Fruit fly (Drosophila melanogaster): ENCODE measurements around the gene rpr.
A peak's percentile ranks its signal among the peaks of the same experiment; 100 is the strongest.

Gene rpr

DNA sequence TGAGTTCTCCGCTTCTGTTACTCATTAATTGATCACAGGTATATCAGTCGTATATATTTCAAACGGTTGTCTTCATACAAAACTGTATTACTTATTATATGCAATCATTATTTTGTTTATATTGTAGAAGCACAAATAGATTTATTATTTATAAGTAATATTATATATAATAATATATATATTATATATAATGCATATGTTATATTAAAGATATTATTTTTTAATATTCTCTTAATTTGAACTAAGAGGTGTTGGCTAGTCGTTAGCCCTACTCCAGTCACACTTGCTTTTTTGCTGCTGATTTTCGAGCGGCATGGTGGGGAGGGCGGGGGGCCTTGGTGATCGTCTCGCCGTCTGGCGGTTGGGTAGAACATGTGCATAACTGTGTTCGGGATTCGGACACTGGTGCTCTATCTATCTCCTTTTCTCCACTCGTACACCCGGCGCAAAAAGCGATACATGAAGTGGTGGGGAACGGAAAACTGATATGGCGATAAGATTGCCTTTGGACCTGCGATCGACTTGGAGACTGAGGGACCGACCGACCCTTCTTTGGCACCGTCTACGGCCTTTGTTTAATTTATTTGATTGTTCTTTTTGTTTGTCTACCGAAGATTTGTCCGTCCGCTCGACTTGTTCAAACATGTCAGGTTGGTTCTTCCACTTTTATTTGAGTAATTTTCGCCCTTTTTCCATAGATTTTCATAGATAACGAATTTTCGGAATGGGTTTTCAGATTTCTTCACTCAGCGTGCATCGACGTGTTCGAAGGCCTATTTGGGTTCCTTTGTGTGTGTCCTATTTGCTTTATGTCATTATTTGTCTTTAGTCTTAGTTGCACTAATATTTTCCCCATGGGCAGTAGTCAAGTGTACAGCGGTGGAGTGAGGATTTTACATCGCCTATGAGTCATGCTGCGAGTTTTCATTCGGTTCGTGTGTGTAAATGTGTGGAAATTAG lies 4.7 kb upstream of the rpr start:
- TF ChIP-seq h (GFP tag; optimal IDR thresholded peaks at IDR 0.05) (no peak), ey (GFP tag; optimal IDR thresholded peaks at IDR 0.05) (peak; percentile 5), Hr83 (GFP tag; optimal IDR thresholded peaks at IDR 0.05; ENCODE audit: poor library complexity, severe bottlenecking) (no peak), dsf (GFP tag; optimal IDR thresholded peaks at IDR 0.05; ENCODE audit: borderline replicate concordance) (no peak), Jra (GFP tag; optimal IDR thresholded peaks at IDR 0.05) (no peak), usp (GFP tag; optimal IDR thresholded peaks at IDR 0.05) (no peak), fru (GFP tag; optimal IDR thresholded peaks at IDR 0.05) (peak; percentile 20), CG9705 (GFP tag; optimal IDR thresholded peaks at IDR 0.05) (no peak), CG32264 (GFP tag; optimal IDR thresholded peaks at IDR 0.05) (no peak), Abd-B (GFP tag; optimal IDR thresholded peaks at IDR 0.05) (no peak), HLH106 (tag; optimal IDR thresholded peaks at IDR 0.05) (peak; percentile 66), woc (GFP tag; optimal IDR thresholded peaks at IDR 0.05) (peak; percentile 25), Mio (GFP tag; optimal IDR thresholded peaks at IDR 0.05) (no peak), jim (GFP tag; optimal IDR thresholded peaks at IDR 0.05) (no peak), Dif (GFP tag; optimal IDR thresholded peaks at IDR 0.05; ENCODE audit: partially characterized antibody) (no peak), dl (GFP tag; optimal IDR thresholded peaks at IDR 0.05; ENCODE audit: insufficient read depth in 1 of 2, partially characterized antibody in 2 of 2) (no peak), N (GFP tag; optimal IDR thresholded peaks at IDR 0.05) (no peak), Sp1 (GFP tag; optimal IDR thresholded peaks at IDR 0.05) (peak; percentile 71), Hnf4 (GFP tag; optimal IDR thresholded peaks at IDR 0.05) (no peak), Hr78 (GFP tag; optimal IDR thresholded peaks at IDR 0.05) (no peak), pan (optimal IDR thresholded peaks at IDR 0.05) (peak; percentile 45), sage (GFP tag; optimal IDR thresholded peaks at IDR 0.05) (no peak), br (GFP tag; optimal IDR thresholded peaks at IDR 0.05) (no peak), sv (GFP tag; optimal IDR thresholded peaks at IDR 0.05) (no peak), CrebA (GFP tag; optimal IDR thresholded peaks at IDR 0.05; ENCODE audit: borderline replicate concordance) (no peak), rgr (GFP tag; optimal IDR thresholded peaks at IDR 0.05) (peak; percentile 37), Rel (GFP tag; optimal IDR thresholded peaks at IDR 0.05) (no peak), Rel (tag; optimal IDR thresholded peaks at IDR 0.05) (peak; percentile 16), brk (GFP tag; optimal IDR thresholded peaks at IDR 0.05) (no peak), foxo (GFP tag; optimal IDR thresholded peaks at IDR 0.05) (peak in 1 of 2 experiments; percentile 58), OdsH (GFP tag; optimal IDR thresholded peaks at IDR 0.05) (peak; percentile 50), dmrt93B (GFP tag; optimal IDR thresholded peaks at IDR 0.05) (peak; percentile 23), GATAd (GFP tag; optimal IDR thresholded peaks at IDR 0.05) (no peak), psq (GFP tag; optimal IDR thresholded peaks at IDR 0.05) (peak; percentile 74), lola (GFP tag; optimal IDR thresholded peaks at IDR 0.05) (no peak), Vsx2 (GFP tag; optimal IDR thresholded peaks at IDR 0.05; ENCODE audit: partially characterized antibody) (no peak), tai (GFP tag; optimal IDR thresholded peaks at IDR 0.05) (no peak), Dfd (GFP tag; optimal IDR thresholded peaks at IDR 0.05) (no peak), Myc (optimal IDR thresholded peaks at IDR 0.05) (no peak)

DNA sequence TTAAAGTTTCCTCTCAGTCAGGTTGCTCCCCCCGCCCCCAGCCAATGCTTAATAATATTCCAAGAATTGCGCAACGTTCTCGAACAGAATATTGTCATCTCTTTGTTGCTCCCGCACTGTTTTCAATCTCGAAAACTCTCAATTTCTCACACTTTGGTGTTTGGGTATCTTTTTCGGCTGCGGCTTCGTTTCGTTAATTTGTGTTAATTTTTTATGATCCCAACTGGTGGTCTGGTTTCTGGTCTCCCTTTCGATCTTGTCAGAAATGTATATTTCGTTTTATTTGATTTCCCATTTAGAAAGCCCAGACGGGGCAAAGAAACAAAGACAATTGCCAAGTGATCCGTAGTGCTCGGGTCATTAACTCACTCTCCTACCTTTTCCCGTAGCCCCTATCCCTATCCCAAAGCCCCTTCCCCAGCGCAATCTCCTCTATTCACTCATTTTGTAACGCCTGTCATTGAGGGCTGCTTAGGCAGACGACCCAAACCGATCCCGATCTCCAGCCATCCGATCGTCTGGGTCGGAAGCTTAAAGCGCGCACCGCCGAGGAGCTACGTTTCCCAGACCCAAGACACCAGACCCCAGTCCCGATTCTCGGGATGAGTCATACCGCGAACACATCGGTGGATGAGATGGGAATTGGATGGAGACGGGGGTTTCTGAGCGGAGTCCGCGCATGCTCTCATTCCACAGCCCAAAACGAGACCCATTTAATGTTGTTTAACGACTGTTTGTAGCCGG lies 3.8 kb upstream of the rpr start:
- TF ChIP-seq HLH106 (tag; optimal IDR thresholded peaks at IDR 0.05) = no peak
- TF ChIP-seq GATAd (GFP tag; optimal IDR thresholded peaks at IDR 0.05) = no peak
- no peak for TF ChIP-seq Sp1 (GFP tag; optimal IDR thresholded peaks at IDR 0.05)
- no peak for TF ChIP-seq pan (optimal IDR thresholded peaks at IDR 0.05)
- no peak for TF ChIP-seq Rel (GFP tag; optimal IDR thresholded peaks at IDR 0.05)
- peak; percentile 60 for TF ChIP-seq Rel (tag; optimal IDR thresholded peaks at IDR 0.05)
- peak; percentile 76 for TF ChIP-seq Jra (GFP tag; optimal IDR thresholded peaks at IDR 0.05)
- TF ChIP-seq Dif (GFP tag; optimal IDR thresholded peaks at IDR 0.05; ENCODE audit: partially characterized antibody) = peak; percentile 13
